Fruit fly (Drosophila melanogaster) whole organism, embryonic: Measurements from ENCODE around the gene Nopp140.

Experiments
- Awh ChIP-seq: fragments of 200-800 bp; sonication (Bioruptor generic); IDR thresholded peaks from 2 replicates; pipeline ENCODE4, ENCODE4 v1.3.6; 2022; ENCODE audit warnings: missing biosample characterization, missing genetic modification characterization
- CG10462 ChIP-seq: fragments of 200-800 bp; sonication (Bioruptor generic); optimal IDR thresholded peaks from 2 replicates; lab custom pipeline; 2016; ENCODE audit warnings: missing biosample characterization, missing genetic modification characterization
- CG10565 ChIP-seq: fragments of 200-800 bp; sonication (Bioruptor generic); optimal IDR thresholded peaks from 3 replicates; lab custom pipeline; 2016; ENCODE audit warnings: missing biosample characterization, mild to moderate bottlenecking, missing genetic modification characterization
- CG11456 ChIP-seq: fragments of 200-800 bp; sonication (Bioruptor generic); IDR thresholded peaks from 3 replicates; pipeline ENCODE4 v1.3.6; 2022; ENCODE audit warnings: missing biosample characterization, missing genetic modification characterization
- CG11695 ChIP-seq: fragments of 200-800 bp; sonication (Bioruptor generic); IDR thresholded peaks from 3 replicates; pipeline ENCODE4 v1.3.6; 2022; ENCODE audit warnings: missing biosample characterization, missing genetic modification characterization
- CG12236 ChIP-seq: fragments of 200-800 bp; sonication (Bioruptor generic); optimal IDR thresholded peaks from 2 replicates; lab custom pipeline; 2016; ENCODE audit warnings: missing biosample characterization, missing genetic modification characterization
- CG12299 ChIP-seq: fragments of 200-800 bp; sonication (Bioruptor generic); optimal IDR thresholded peaks from 2 replicates; lab custom pipeline; 2018; ENCODE audit warnings: missing biosample characterization, mild to moderate bottlenecking, missing genetic modification characterization
- CG13894 ChIP-seq: fragments of 200-800 bp; sonication (Bioruptor generic); optimal IDR thresholded peaks from 3 replicates; lab custom pipeline; 2018; ENCODE audit warnings: missing biosample characterization, mild to moderate bottlenecking, missing genetic modification characterization, moderate library complexity
- CG14441 ChIP-seq: fragments of 200-800 bp; sonication (Bioruptor generic); IDR thresholded peaks from 2 replicates; pipeline ENCODE4 v1.3.6; 2022; ENCODE audit warnings: missing biosample characterization, missing genetic modification characterization
- CG17385 ChIP-seq: fragments of 200-800 bp; sonication (Bioruptor generic); optimal IDR thresholded peaks from 3 replicates; lab custom pipeline; 2018; ENCODE audit warnings: missing biosample characterization, mild to moderate bottlenecking, missing genetic modification characterization
- CG18619 ChIP-seq: fragments of 200-800 bp; sonication (Bioruptor generic); optimal IDR thresholded peaks from 3 replicates; lab custom pipeline; 2017; ENCODE audit warnings: missing biosample characterization, mild to moderate bottlenecking, missing genetic modification characterization
- CG2678 ChIP-seq: fragments of 200-800 bp; sonication (Bioruptor generic); optimal IDR thresholded peaks from 3 replicates; lab custom pipeline; 2019; ENCODE audit warnings: missing biosample characterization, mild to moderate bottlenecking, missing genetic modification characterization, moderate library complexity
- CG3163 ChIP-seq: fragments of 200-800 bp; sonication (Bioruptor generic); optimal IDR thresholded peaks from 3 replicates; lab custom pipeline; 2016; ENCODE audit warnings: missing biosample characterization, missing genetic modification characterization
- CG32772 ChIP-seq: fragments of 200-800 bp; sonication (Bioruptor generic); IDR thresholded peaks from 2 replicates; pipeline ENCODE4 v1.3.6; 2022; ENCODE audit warnings: missing biosample characterization, missing genetic modification characterization
- CG33213 ChIP-seq: fragments of 200-800 bp; sonication (Bioruptor generic); optimal IDR thresholded peaks from 3 replicates; lab custom pipeline; 2016; ENCODE audit warnings: missing biosample characterization, missing genetic modification characterization
- CG34224 ChIP-seq: fragments of 200-800 bp; sonication (Bioruptor generic); IDR thresholded peaks from 3 replicates; pipeline ENCODE4 v1.3.6; 2022; ENCODE audit warnings: missing biosample characterization, missing genetic modification characterization; ENCODE audit not compliant: partially characterized antibody
- CG7372 ChIP-seq: fragments of 200-800 bp; sonication (Bioruptor generic); IDR thresholded peaks from 2 replicates; pipeline ENCODE4 v1.3.6; 2022; ENCODE audit warnings: missing biosample characterization, missing genetic modification characterization
- CG8281 ChIP-seq: fragments of 200-800 bp; sonication (Bioruptor generic); optimal IDR thresholded peaks from 2 replicates; lab custom pipeline; 2018; ENCODE audit warnings: missing biosample characterization, mild to moderate bottlenecking, missing genetic modification characterization, moderate library complexity
- CG8290 ChIP-seq, 3 experiments: fragments of 200-800 bp; sonication (Bioruptor generic); optimal IDR thresholded peaks; 2 replicates each; lab custom pipeline; 2016 to 2019; ENCODE audit warnings: missing biosample characterization in 3 of 3, missing genetic modification characterization in 3 of 3, mild to moderate bottlenecking in 2 of 3, moderate library complexity in 1 of 3
- CG9437 ChIP-seq: fragments of 200-800 bp; sonication (Bioruptor generic); optimal IDR thresholded peaks from 2 replicates; lab custom pipeline; 2018; ENCODE audit warnings: missing biosample characterization, mild to moderate bottlenecking, missing genetic modification characterization
- CG9727 ChIP-seq: fragments of 200-800 bp; sonication (Bioruptor generic); optimal IDR thresholded peaks from 3 replicates; lab custom pipeline; 2017; ENCODE audit warnings: missing biosample characterization, mild to moderate bottlenecking, missing genetic modification characterization
- Chrac-16 ChIP-seq: fragments of 200-800 bp; sonication (Bioruptor generic); optimal IDR thresholded peaks from 3 replicates; lab custom pipeline; 2016; ENCODE audit warnings: missing biosample characterization, missing genetic modification characterization
- Ets97D ChIP-seq: fragments of 200-800 bp; sonication (Bioruptor generic); optimal IDR thresholded peaks from 3 replicates; lab custom pipeline; 2016; ENCODE audit warnings: missing biosample characterization, missing genetic modification characterization
- HLH3B ChIP-seq: fragments of 200-800 bp; sonication (Bioruptor generic); IDR thresholded peaks from 2 replicates; pipeline ENCODE4 v1.3.6; 2022; ENCODE audit warnings: missing biosample characterization, missing genetic modification characterization
- MTF-1 ChIP-seq: fragments of 200-800 bp; sonication (Bioruptor generic); optimal IDR thresholded peaks from 2 replicates; lab custom pipeline; 2018; ENCODE audit warnings: missing biosample characterization, mild to moderate bottlenecking, missing genetic modification characterization, borderline replicate concordance
- Myb ChIP-seq: fragments of 200-800 bp; sonication (Bioruptor generic); optimal IDR thresholded peaks from 2 replicates; lab custom pipeline; 2016; ENCODE audit warnings: missing biosample characterization, missing genetic modification characterization
- Neu2 ChIP-seq: fragments of 200-800 bp; sonication (Bioruptor generic); optimal IDR thresholded peaks from 3 replicates; lab custom pipeline; 2016; ENCODE audit warnings: missing biosample characterization, missing genetic modification characterization, borderline replicate concordance
- Oaz ChIP-seq: fragments of 200-800 bp; sonication (Bioruptor generic); IDR thresholded peaks from 2 replicates; pipeline ENCODE4 v1.3.6; 2022; ENCODE audit warnings: missing biosample characterization, missing genetic modification characterization
- Side ChIP-seq: fragments of 200-800 bp; sonication (Bioruptor generic); optimal IDR thresholded peaks from 2 replicates; lab custom pipeline; 2016; ENCODE audit warnings: missing biosample characterization, missing genetic modification characterization
- Sox100B ChIP-seq: fragments of 200-800 bp; sonication (Bioruptor generic); optimal IDR thresholded peaks from 3 replicates; lab custom pipeline; 2018; ENCODE audit warnings: missing biosample characterization, mild to moderate bottlenecking, missing genetic modification characterization
- Sox102F ChIP-seq: fragments of 200-800 bp; sonication (Bioruptor generic); optimal IDR thresholded peaks from 2 replicates; lab custom pipeline; 2018; ENCODE audit warnings: missing biosample characterization, mild to moderate bottlenecking, missing genetic modification characterization, moderate library complexity
- Sry-δ ChIP-seq: fragments of 200-800 bp; sonication (Bioruptor generic); optimal IDR thresholded peaks from 2 replicates; lab custom pipeline; 2016; ENCODE audit warnings: missing biosample characterization, missing genetic modification characterization
- Vsx1 ChIP-seq: fragments of 200-800 bp; sonication (Bioruptor generic); optimal IDR thresholded peaks from 2 replicates; lab custom pipeline; 2017; ENCODE audit warnings: missing biosample characterization, mild to moderate bottlenecking, missing genetic modification characterization, missing genetic modification reagents
- abd-A ChIP-seq: fragments of 200-800 bp; sonication (Bioruptor generic); optimal IDR thresholded peaks from 3 replicates; lab custom pipeline; 2019; ENCODE audit warnings: missing biosample characterization, mild to moderate bottlenecking, missing genetic modification characterization, moderate library complexity
- amos ChIP-seq: fragments of 200-800 bp; sonication (Bioruptor generic); IDR thresholded peaks from 2 replicates; pipeline ENCODE4 v1.3.6; 2022; ENCODE audit warnings: missing biosample characterization, missing genetic modification characterization; ENCODE audit not compliant: partially characterized antibody
- br ChIP-seq: fragments of >200 bp; optimal IDR thresholded peaks from 2 replicates; lab custom pipeline; 2017
- dmrt11E ChIP-seq: fragments of 200-800 bp; sonication (Bioruptor generic); optimal IDR thresholded peaks from 3 replicates; lab custom pipeline; 2018; ENCODE audit warnings: missing biosample characterization, mild to moderate bottlenecking, missing genetic modification characterization, moderate library complexity
- ems ChIP-seq: fragments of 200-800 bp; sonication (Bioruptor generic); optimal IDR thresholded peaks from 3 replicates; lab custom pipeline; 2016; ENCODE audit warnings: missing biosample characterization, missing genetic modification characterization
- ftz-f1 ChIP-seq: fragments of 200-800 bp; sonication (Bioruptor generic); optimal IDR thresholded peaks from 2 replicates; lab custom pipeline; 2016; ENCODE audit warnings: missing biosample characterization, missing genetic modification characterization
- ken ChIP-seq: fragments of 200-800 bp; sonication (Bioruptor generic); IDR thresholded peaks from 3 replicates; pipeline ENCODE4 v1.3.6; 2022; ENCODE audit warnings: missing biosample characterization, missing genetic modification characterization
- knrl ChIP-seq: fragments of 200-800 bp; sonication (Bioruptor generic); IDR thresholded peaks from 3 replicates; pipeline ENCODE4 v1.3.6; 2022; ENCODE audit warnings: missing biosample characterization, missing genetic modification characterization; ENCODE audit not compliant: partially characterized antibody
- pzg ChIP-seq: fragments of 200-800 bp; sonication (Bioruptor generic); optimal IDR thresholded peaks from 3 replicates; lab custom pipeline; 2018; ENCODE audit warnings: missing biosample characterization, mild to moderate bottlenecking, missing genetic modification characterization, moderate library complexity
- sens-2 ChIP-seq: fragments of 200-800 bp; sonication (Bioruptor generic); IDR thresholded peaks from 2 replicates; pipeline ENCODE4 v1.3.6; 2022; ENCODE audit warnings: missing biosample characterization, missing genetic modification characterization
- tap ChIP-seq: fragments of 200-800 bp; optimal IDR thresholded peaks from 3 replicates; lab custom pipeline; 2019; ENCODE audit warnings: missing biosample characterization, mild to moderate bottlenecking, missing genetic modification characterization, moderate library complexity
- tll ChIP-seq, 2 experiments: fragments of 200-800 bp in 1 of 2; fragments of >200 bp in 1 of 2; sonication (Bioruptor generic) in 1 of 2; optimal IDR thresholded peaks; 2 replicates each; lab custom pipeline; 2017 to 2019; ENCODE audit warnings: missing biosample characterization in 2 of 2, missing genetic modification characterization in 2 of 2, mild to moderate bottlenecking in 1 of 2, moderate library complexity in 1 of 2
- wor ChIP-seq: fragments of 200-800 bp; sonication (Bioruptor generic); IDR thresholded peaks from 2 replicates; pipeline ENCODE4 v1.3.6; 2022; ENCODE audit warnings: missing biosample characterization, missing genetic modification characterization
- zfh2 ChIP-seq: fragments of 200-800 bp; sonication (Bioruptor generic); optimal IDR thresholded peaks from 2 replicates; lab custom pipeline; 2016; ENCODE audit warnings: missing biosample characterization, missing genetic modification characterization

Nopp140 gene

DNA sequence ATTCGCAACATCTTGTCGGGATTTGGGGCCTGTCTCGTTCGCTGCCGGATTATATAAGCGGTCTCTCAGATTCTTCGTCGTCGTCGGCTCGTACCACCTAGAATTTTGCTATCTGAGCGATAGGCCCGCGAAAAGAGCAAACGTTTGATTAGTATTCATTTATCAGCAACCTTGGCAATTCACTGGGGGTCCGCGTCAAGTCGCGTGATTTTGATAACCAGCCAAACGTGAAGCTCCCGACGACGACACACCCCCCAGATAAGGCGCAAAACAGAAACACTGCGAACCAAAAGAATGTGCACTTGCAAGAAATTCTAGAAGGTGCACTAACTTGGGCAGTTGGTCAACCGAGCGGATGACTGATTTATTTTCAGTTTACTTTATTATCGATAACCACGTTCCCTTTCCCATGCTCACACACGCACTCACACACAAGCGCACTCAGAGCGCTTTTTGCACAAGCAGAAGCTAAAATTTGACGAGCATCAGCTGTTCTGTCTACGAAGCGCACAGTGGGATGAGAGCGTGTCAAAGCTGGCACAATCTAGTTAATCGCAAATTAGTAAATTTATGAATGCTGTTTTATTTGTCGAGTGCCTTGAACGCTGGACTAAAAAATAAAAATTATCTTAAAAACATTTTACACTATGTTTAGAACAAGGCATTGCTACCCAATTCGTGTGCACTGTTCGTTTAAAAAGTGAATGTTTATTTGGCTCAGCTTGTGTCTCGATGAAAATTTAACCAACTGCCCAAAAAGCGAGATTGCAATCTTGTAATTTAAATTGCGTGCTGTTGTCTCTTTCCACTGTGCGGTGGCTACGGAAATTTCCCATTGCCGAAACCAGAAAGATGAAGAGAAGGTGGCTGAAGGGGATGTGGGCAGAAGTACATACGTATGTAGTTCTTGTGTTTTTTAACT, 7.4 kb downstream of the Nopp140 start (continued):
- peak; percentile 93 for TF ChIP-seq CG14441 (GFP tag; lab: Robert Waterston, UW)
- TF ChIP-seq wor: peak; percentile 85
- peak; percentile 80 for TF ChIP-seq Ets97D (GFP tag; lab: Kevin White, UChicago)
- TF ChIP-seq Chrac-16 (GFP tag; lab: Kevin White, UChicago): peak; percentile 90
- peak; percentile 91 for TF ChIP-seq CG32772 (GFP tag; lab: Robert Waterston, UW)
- TF ChIP-seq CG34224: no peak
- peak; percentile 73 for TF ChIP-seq Neu2 (GFP tag; lab: Kevin White, UChicago)
- peak; percentile 84 for TF ChIP-seq Oaz (GFP tag; lab: Robert Waterston, UW)
- peak; percentile 16 for TF ChIP-seq MTF-1 (GFP tag; lab: Kevin White, UChicago)
- TF ChIP-seq CG11456 (GFP tag; lab: Robert Waterston, UW): peak; percentile 92
- TF ChIP-seq CG7372 (GFP tag; lab: Robert Waterston, UW): peak; percentile 89
- peak; percentile 97 for TF ChIP-seq Sox100B
- peak; percentile 93 for TF ChIP-seq CG18619 (GFP tag; lab: Kevin White, UChicago)
- TF ChIP-seq CG10565: peak; percentile 67
- TF ChIP-seq CG10462 (GFP tag; lab: Kevin White, UChicago): peak; percentile 88
- peak; percentile 89 for TF ChIP-seq zfh2
- TF ChIP-seq dmrt11E: peak; percentile 82
- peak; percentile 63 for TF ChIP-seq ftz-f1 (GFP tag; lab: Kevin White, UChicago)
- TF ChIP-seq CG2678 (tag; lab: Kevin White, UChicago): peak; percentile 95
- peak; percentile 78 for TF ChIP-seq Vsx1 (GFP tag; lab: Kevin White, UChicago)
- TF ChIP-seq Sox102F: peak; percentile 92
- peak; percentile 49; the same call in 1 of the 3 replicates for TF ChIP-seq knrl
- TF ChIP-seq br (lab: Kevin White, UChicago): no peak
- TF ChIP-seq CG17385: peak; percentile 89
- peak; percentile 89 for TF ChIP-seq Side (GFP tag; lab: Kevin White, UChicago)
- peak; percentile 79 for TF ChIP-seq CG8281
- TF ChIP-seq abd-A (tag; lab: Kevin White, UChicago): no peak
- peak; percentile 91 for TF ChIP-seq CG12236 (GFP tag; lab: Kevin White, UChicago)
- TF ChIP-seq Sry-δ (GFP tag; lab: Kevin White, UChicago): peak; percentile 64
- peak; percentile 72 for TF ChIP-seq Myb (GFP tag; lab: Kevin White, UChicago)
- peak; percentile 88 for TF ChIP-seq Awh (GFP tag; lab: Robert Waterston, UW)
- TF ChIP-seq CG9727 (GFP tag; lab: Kevin White, UChicago): peak; percentile 93
- peak in 1 of 2 experiments; percentile 3 for TF ChIP-seq tll (GFP tag; optimal IDR thresholded peaks at IDR 0.05; lab: Kevin White, UChicago)
- peak; percentile 90 for TF ChIP-seq CG12299 (tag; lab: Kevin White, UChicago)
- TF ChIP-seq sens-2: peak; percentile 52; the same call in 1 of the 2 replicates
- TF ChIP-seq ems (GFP tag; lab: Kevin White, UChicago): peak; percentile 95
- peak; percentile 57 for TF ChIP-seq CG3163 (GFP tag; lab: Kevin White, UChicago)
- peak; percentile 87 for TF ChIP-seq HLH3B (GFP tag; lab: Robert Waterston, UW)
- peak; percentile 86 for TF ChIP-seq CG8290 (GFP tag; optimal IDR thresholded peaks at IDR 0.05; lab: Kevin White, UChicago)
- peak; percentile 18 to 81 for TF ChIP-seq CG8290 (tag; optimal IDR thresholded peaks at IDR 0.05; lab: Kevin White, UChicago)
- peak; percentile 3; the same call in 1 of the 2 replicates for TF ChIP-seq amos (GFP tag; lab: Robert Waterston, UW)
- TF ChIP-seq ken (GFP tag; lab: Robert Waterston, UW): peak; percentile 89
- peak; percentile 87 for TF ChIP-seq tap (tag; lab: Kevin White, UChicago)
- TF ChIP-seq CG13894 (tag; lab: Kevin White, UChicago): peak; percentile 75
- peak; percentile 94 for TF ChIP-seq CG33213 (GFP tag; lab: Kevin White, UChicago)
- peak; percentile 92 for TF ChIP-seq CG9437 (GFP tag; lab: Kevin White, UChicago)
- TF ChIP-seq CG11695: peak; percentile 97
- peak; percentile 8 for TF ChIP-seq pzg (GFP tag; lab: Kevin White, UChicago)
